Fruit fly (Drosophila melanogaster) whole organism: ENCODE results near the gene CG13829.

Experiments
- CG8478 ChIP-seq: fragments of >200 bp; optimal IDR thresholded peaks from 2 replicates; lab custom pipeline; 2018; ENCODE audit warnings: inconsistent platforms
- Dll ChIP-seq: fragments of >200 bp; optimal IDR thresholded peaks from 2 replicates; lab custom pipeline; 2017
- EcR ChIP-seq, 2 experiments: fragments of >200 bp; optimal IDR thresholded peaks; 2 replicates each; lab custom pipeline; 2017; ENCODE audit warnings: missing biosample characterization in 2 of 2, missing genetic modification characterization in 2 of 2, missing genetic modification reagents in 2 of 2
- pan ChIP-seq: fragments of >200 bp; optimal IDR thresholded peaks from 2 replicates; lab custom pipeline; 2017
- psq ChIP-seq: fragments of >200 bp; optimal IDR thresholded peaks from 2 replicates; lab custom pipeline; 2017
- usp ChIP-seq: fragments of >200 bp; optimal IDR thresholded peaks from 2 replicates; lab custom pipeline; 2017; ENCODE audit warnings: missing biosample characterization, missing genetic modification characterization, mixed read lengths

dm6 chr3R:23130181-23130580 is 31.0 kb downstream of the CG13829 start:
- TF ChIP-seq Dll (lab: Kevin White, UChicago) (no peak), usp (GFP tag; lab: Kevin White, UChicago) (no peak), CG8478 (no peak), pan (lab: Kevin White, UChicago) (no peak), psq (no peak), EcR (GFP tag; optimal IDR thresholded peaks at IDR 0.05; lab: Kevin White, UChicago) (no peak)
